Fruit fly (Drosophila melanogaster): ENCODE data around the gene CG18304.
A peak's percentile ranks its signal among the peaks of the same experiment; 100 is the strongest.

The CG18304 gene

DNA sequence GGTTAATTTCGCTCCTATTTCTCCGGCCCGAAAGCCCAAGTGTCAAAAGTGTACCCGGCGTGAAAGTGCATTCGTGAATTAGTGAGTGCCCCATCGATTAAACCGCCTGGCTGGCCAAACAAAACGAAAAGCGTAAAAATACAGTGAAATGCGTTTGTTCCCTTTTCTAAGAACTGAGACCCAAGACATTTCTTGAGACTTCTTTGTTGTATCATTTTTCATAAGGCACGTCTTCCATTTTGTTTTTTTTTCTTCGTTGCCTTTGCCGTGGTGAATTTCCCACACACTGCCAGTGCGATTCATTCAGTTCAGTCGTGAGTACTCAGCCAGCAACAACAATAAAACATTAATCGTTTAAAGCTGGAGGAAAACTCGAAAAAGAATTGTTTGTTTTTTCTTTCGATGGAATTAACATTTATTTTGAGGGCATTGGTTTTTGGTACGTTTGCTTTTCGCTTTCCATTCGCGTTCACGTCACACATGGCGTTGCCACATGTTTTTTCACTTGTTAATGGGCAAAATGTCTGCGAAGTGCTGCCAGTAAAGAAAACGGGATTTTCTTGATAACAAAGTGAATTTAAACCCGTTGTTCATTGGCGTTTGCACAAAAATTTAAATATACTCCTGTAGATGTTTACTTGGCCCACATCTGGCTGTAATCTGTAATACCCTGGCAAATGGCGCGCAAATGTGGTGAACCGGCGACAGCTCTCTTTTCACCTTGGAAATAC lies 21.1 kb downstream of the CG18304 start (continued):
- TF ChIP-seq CG15514 (GFP tag; optimal IDR thresholded peaks at IDR 0.05) (peak; percentile 29), CG17829 (tag; optimal IDR thresholded peaks at IDR 0.05) (peak; percentile 8), nom (GFP tag; optimal IDR thresholded peaks at IDR 0.05) (peak; percentile 40), Blimp-1 (GFP tag; optimal IDR thresholded peaks at IDR 0.05) (peak; percentile 27), pho (GFP tag; optimal IDR thresholded peaks at IDR 0.05) (no peak), gem (tag; optimal IDR thresholded peaks at IDR 0.05) (peak; percentile 12), D19A (tag; optimal IDR thresholded peaks at IDR 0.05) (peak; percentile 22), E2f2 (GFP tag; IDR thresholded peaks at IDR 0.05) (0 out of 2 replicates have a peak, but pooled peaks have one; percentile 12), gro (GFP tag; optimal IDR thresholded peaks at IDR 0.05) (peak; percentile 34), twi (tag; optimal IDR thresholded peaks at IDR 0.05) (peak; percentile 87), D (optimal IDR thresholded peaks at IDR 0.05) (peak; percentile 46), D (GFP tag; optimal IDR thresholded peaks at IDR 0.05) (no peak), CG10321 (GFP tag; IDR thresholded peaks at IDR 0.05) (no peak), CG10147 (GFP tag; optimal IDR thresholded peaks at IDR 0.05) (peak; percentile 51), kay (GFP tag; optimal IDR thresholded peaks at IDR 0.05) (peak; percentile 11), gfzf (GFP tag; optimal IDR thresholded peaks at IDR 0.05) (peak; percentile 19), trem (tag; optimal IDR thresholded peaks at IDR 0.05) (peak; percentile 30), CG2712 (tag; optimal IDR thresholded peaks at IDR 0.05) (peak; percentile 13), Sin3A (optimal IDR thresholded peaks at IDR 0.05) (peak; percentile 19), CG32772 (GFP tag; IDR thresholded peaks at IDR 0.05) (peak; percentile 24; the same call in 1 of the 2 replicates), E2f1 (GFP tag; IDR thresholded peaks at IDR 0.05) (peak; percentile 35; the same call in 1 of the 2 replicates), pzg (GFP tag; optimal IDR thresholded peaks at IDR 0.05) (peak; percentile 16), crol (GFP tag; IDR thresholded peaks at IDR 0.05) (no peak), B-H1 (GFP tag; IDR thresholded peaks at IDR 0.05) (no peak; the same call in 2 of the 3 replicates)

DNA sequence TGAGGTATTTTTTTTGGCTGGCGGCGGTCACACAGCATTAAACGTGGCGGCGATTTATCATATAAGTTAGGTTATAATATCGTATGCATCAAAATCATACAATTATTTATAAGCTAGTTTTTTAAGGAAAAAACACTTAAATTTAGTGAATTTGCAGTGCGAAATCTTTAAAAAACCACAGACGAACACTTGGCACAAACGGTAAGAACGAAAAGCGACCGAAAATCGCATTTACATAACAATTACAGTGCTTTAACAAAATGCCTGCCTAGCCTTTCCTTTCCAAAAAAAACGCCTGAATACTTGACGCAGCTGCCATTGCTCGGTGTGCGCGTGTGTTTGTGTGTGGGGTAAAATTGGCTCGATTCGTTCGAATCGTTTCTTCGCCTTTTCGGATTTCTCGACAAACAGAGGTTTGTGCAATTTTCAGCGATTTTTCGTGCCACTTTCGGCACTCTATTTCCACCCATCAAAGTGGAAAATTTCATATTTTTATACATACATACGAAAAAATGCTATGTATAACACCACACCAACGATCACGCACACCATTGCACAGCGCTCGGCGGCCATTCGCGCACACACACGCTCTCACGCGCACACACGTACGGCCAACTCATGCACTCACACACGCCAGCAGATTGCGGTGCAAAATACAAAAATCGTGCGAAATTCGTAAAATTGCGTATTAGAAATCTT lies 21.8 kb downstream of the CG18304 start, which contains the start of gene Hrb27C:
Gene Hrb27C (plus strand): TSS at position 44 of the 699 bp plus-strand sequence.
- TF ChIP-seq stc (GFP tag; IDR thresholded peaks at IDR 0.05), result no peak
- peak; percentile 74 for TF ChIP-seq YL-1 (GFP tag; optimal IDR thresholded peaks at IDR 0.05)
- no peak for TF ChIP-seq sisA (GFP tag; IDR thresholded peaks at IDR 0.05)
- TF ChIP-seq hb (GFP tag; IDR thresholded peaks at IDR 0.05; ENCODE audit: partially characterized antibody), result no peak
- TF ChIP-seq CG7556 (GFP tag; optimal IDR thresholded peaks at IDR 0.05), result no peak
- peak; percentile 66 for TF ChIP-seq chm (GFP tag; IDR thresholded peaks at IDR 0.05)
- no peak for TF ChIP-seq CrebB (tag; optimal IDR thresholded peaks at IDR 0.05)
- no peak for TF ChIP-seq Neu2 (GFP tag; optimal IDR thresholded peaks at IDR 0.05; ENCODE audit: borderline replicate concordance)
- TF ChIP-seq Nf-YB (GFP tag; optimal IDR thresholded peaks at IDR 0.05), result peak; percentile 16
- TF ChIP-seq CG4707 (GFP tag; optimal IDR thresholded peaks at IDR 0.05), result no peak
- peak; percentile 12 for TF ChIP-seq phol (tag; optimal IDR thresholded peaks at IDR 0.05)
- no peak for TF ChIP-seq Ravus (GFP tag; IDR thresholded peaks at IDR 0.05)
- TF ChIP-seq Pdp1 (GFP tag; optimal IDR thresholded peaks at IDR 0.05), result peak in 1 of 2 experiments; percentile 86
- no peak for TF ChIP-seq Tbp (GFP tag; optimal IDR thresholded peaks at IDR 0.05)
- no peak for TF ChIP-seq Hr3 (GFP tag; optimal IDR thresholded peaks at IDR 0.05)
- no peak for TF ChIP-seq ara (GFP tag; IDR thresholded peaks at IDR 0.05)
- peak; percentile 50 for TF ChIP-seq Hr39 (optimal IDR thresholded peaks at IDR 0.05)
- TF ChIP-seq Adf1 (GFP tag; IDR thresholded peaks at IDR 0.05), result 0 out of 2 replicates have a peak, but pooled peaks have one; percentile 7
- TF ChIP-seq CG32767 (GFP tag; IDR thresholded peaks at IDR 0.05), result peak; percentile 91
- peak; percentile 68 for TF ChIP-seq Med (GFP tag)
- TF ChIP-seq bbx (GFP tag; IDR thresholded peaks at IDR 0.05; ENCODE audit: partially characterized antibody), result peak; percentile 53; the same call in 1 of the 2 replicates
- no peak for TF ChIP-seq crp (GFP tag; optimal IDR thresholded peaks at IDR 0.05)
- peak; percentile 40; the same call in 1 of the 2 replicates for TF ChIP-seq Bgb (GFP tag; IDR thresholded peaks at IDR 0.05; ENCODE audit: partially characterized antibody)
- TF ChIP-seq MESR4 (GFP tag; optimal IDR thresholded peaks at IDR 0.05), result peak; percentile 68
- no peak for TF ChIP-seq Dref (GFP tag; IDR thresholded peaks at IDR 0.05)
